Worm (Caenorhabditis elegans): ENCODE data around the gene srx-137.

Gene srx-137

DNA sequence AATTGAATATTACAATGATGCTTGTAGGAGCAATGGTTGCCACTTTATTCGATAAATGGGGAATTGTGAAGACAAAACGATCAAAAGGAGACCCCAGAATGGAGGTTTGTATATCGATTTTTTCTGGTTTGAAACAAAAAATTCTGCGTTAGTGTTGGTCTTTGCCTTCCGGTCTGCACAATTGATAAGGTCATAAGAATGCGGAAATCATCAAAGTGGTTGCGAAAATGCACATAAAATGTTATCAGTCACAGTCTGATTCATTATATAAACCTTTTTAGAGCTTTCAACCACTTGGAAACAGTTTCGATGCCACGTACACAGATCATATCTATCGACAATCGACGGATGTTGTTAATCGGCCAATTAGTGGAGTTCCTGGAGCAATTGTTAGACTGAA, 31.0 kb downstream of the srx-137 start:
- TF ChIP-seq elt-3 (tag; optimal IDR thresholded peaks at IDR 0.05) (no peak), pqm-1 (tag; optimal IDR thresholded peaks at IDR 0.05) (peak; percentile 92), elt-2 (tag; optimal IDR thresholded peaks at IDR 0.05) (peak; percentile 93), nhr-23 (tag; optimal IDR thresholded peaks at IDR 0.05) (no peak), ceh-82 (tag; optimal IDR thresholded peaks at IDR 0.05) (no peak), zag-1 (tag; optimal IDR thresholded peaks at IDR 0.05) (no peak)

DNA sequence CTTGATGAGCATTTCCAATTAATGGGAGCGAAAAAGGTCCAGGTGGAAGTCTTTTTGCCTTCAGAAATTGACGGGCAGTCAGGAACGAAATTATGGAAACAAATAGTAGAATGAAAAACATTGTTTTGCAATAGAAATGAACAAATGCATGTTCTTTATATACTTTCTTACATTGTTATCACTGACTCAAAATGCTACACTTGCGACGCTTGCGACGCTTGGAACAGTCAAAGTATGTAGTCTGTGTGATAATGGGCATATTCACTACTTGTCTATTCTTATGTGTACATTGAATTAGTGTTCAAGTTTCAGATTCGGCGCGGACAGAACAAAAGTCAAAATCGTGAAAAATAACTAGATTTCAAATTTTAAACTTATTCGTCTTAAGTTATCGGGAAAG, 35.8 kb downstream of the srx-137 start, which contains the start of gene cyp-35C1:
TSS of gene cyp-35C1 (minus strand) at position 132 of the 400 bp plus-strand sequence.
- TF ChIP-seq pqm-1 (tag; optimal IDR thresholded peaks at IDR 0.05) (peak; percentile 51), ztf-4 (tag; optimal IDR thresholded peaks at IDR 0.05) (no peak), elt-2 (tag; optimal IDR thresholded peaks at IDR 0.05) (peak; percentile 59)

DNA sequence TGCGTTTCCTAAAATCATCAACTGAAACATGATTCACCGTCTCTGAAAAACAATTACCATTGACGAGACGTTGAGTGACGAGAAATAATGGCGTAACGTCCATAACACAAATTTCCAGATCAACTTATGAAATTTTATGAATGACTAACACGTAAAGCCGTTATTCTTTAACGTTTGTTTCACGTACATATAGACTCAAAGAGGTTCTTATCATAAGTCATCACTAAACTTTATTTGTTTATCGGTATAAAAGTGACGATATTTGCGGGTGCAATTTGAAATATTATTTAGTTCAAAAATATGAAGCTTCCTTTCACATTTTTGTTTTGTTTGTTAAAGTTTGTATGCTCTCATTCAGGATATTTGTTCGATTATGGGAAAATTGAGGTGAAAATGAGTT, 36.6 kb downstream of the srx-137 start, which contains the start of gene oac-3:
TSS of gene oac-3 (plus strand) at position 301 of the 400 bp plus-strand sequence.
- TF ChIP-seq nhr-11 (tag; optimal IDR thresholded peaks at IDR 0.05), result no peak
- TF ChIP-seq nhr-12 (tag; optimal IDR thresholded peaks at IDR 0.05), result no peak
- no peak for TF ChIP-seq R02D3.7 (tag; optimal IDR thresholded peaks at IDR 0.05)
- TF ChIP-seq fos-1 (tag; optimal IDR thresholded peaks at IDR 0.05), result no peak

DNA sequence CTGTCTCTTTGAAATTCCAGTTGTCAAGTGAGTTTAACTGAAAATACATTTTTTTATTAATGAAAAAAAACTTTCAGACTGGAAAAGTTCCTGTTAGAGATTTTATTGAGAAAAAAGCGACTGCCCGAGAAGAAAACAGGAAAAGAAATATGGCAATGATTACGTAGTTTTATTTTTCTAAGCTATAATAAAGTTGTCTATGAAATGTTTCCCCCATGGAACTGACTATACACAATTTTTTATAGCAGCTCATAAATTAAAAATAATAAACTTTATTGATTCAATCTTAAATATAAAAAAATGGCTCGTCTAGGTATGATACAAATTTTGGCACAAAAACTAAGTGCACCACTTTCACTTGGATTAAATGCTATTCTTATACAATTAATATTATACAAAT, 39.9 kb downstream of the srx-137 start, which contains the start of gene C06B3.1:
TSS of gene C06B3.1 (plus strand) at position 301 of the 400 bp plus-strand sequence.
- TF ChIP-seq egl-5 (tag; optimal IDR thresholded peaks at IDR 0.05), result no peak
- TF ChIP-seq skn-1 (tag; optimal IDR thresholded peaks at IDR 0.05), result no peak
- no peak for TF ChIP-seq tbx-2 (tag; optimal IDR thresholded peaks at IDR 0.05)
- TF ChIP-seq ZK546.5 (tag; optimal IDR thresholded peaks at IDR 0.05), result no peak
- TF ChIP-seq nhr-76 (tag; optimal IDR thresholded peaks at IDR 0.05), result no peak

DNA sequence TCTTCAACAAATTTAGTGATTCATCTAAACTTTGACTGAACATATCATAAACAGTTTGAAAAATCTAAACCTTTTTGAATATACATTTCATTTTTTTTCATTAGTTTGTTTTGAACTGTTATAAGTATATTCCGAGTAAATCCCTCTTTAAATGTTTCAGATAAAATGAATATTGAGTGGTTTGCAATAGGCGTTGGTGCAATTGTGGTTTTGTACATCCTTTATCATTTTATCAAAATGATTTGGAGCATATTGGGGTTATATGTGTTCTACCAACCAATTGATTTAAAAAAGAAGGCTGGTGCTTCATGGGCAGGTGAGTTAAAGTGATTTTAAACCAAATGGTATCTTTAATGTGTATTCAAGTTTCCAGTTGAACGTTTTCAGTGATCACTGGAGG, 41.8 kb downstream of the srx-137 start, which contains the start of gene stdh-3:
TSS of gene stdh-3 (plus strand) at position 166 of the 400 bp plus-strand sequence.
- TF ChIP-seq zag-1 (tag; optimal IDR thresholded peaks at IDR 0.05) (no peak), ama-1 (optimal IDR thresholded peaks at IDR 0.05) (no peak), hmg-11 (tag; optimal IDR thresholded peaks at IDR 0.05) (no peak), ztf-11 (tag; optimal IDR thresholded peaks at IDR 0.05) (no peak), unc-62 (GFP tag; optimal IDR thresholded peaks at IDR 0.05) (no peak), ceh-82 (tag; optimal IDR thresholded peaks at IDR 0.05) (no peak), lsy-12 (tag; optimal IDR thresholded peaks at IDR 0.05) (no peak), lin-15B (tag; optimal IDR thresholded peaks at IDR 0.05) (no peak), nhr-76 (tag; optimal IDR thresholded peaks at IDR 0.05) (no peak), ceh-16 (tag; optimal IDR thresholded peaks at IDR 0.05) (no peak), jun-1 (tag; optimal IDR thresholded peaks at IDR 0.05) (no peak), nhr-67 (tag; optimal IDR thresholded peaks at IDR 0.05) (no peak), mdl-1 (tag; optimal IDR thresholded peaks at IDR 0.05) (no peak), egl-5 (tag; optimal IDR thresholded peaks at IDR 0.05) (no peak)

DNA sequence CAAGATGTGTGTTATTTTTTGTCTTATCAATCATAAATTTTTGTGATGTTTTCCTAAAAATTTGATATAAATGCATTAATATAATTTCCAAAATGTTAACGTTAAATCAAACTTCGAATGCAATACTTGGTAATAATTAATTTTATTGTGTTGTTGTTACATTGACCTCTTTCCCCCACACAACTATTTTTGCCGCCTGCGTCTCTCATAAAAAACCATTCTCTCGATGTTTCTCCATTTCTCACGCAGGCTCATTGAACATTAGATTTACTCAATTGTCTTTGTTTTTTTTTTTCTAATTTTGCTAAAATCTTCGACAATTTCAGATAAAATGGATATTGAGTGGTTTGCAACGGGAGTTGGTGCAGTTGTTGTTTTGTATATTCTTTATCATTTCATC, 43.6 kb downstream of the srx-137 start, which contains the start of gene stdh-1:
TSS of gene stdh-1 (plus strand) at position 327 of the 400 bp plus-strand sequence.
- TF ChIP-seq pha-4 (tag; optimal IDR thresholded peaks at IDR 0.05) (peak; percentile 22), nhr-25 (tag; optimal IDR thresholded peaks at IDR 0.05) (no peak), ama-1 (optimal IDR thresholded peaks at IDR 0.05) (no peak), lsy-12 (tag; optimal IDR thresholded peaks at IDR 0.05) (no peak), ceh-16 (tag; optimal IDR thresholded peaks at IDR 0.05) (no peak), zag-1 (tag; optimal IDR thresholded peaks at IDR 0.05) (no peak), hmg-11 (tag; optimal IDR thresholded peaks at IDR 0.05) (peak; percentile 5), daf-12 (tag; optimal IDR thresholded peaks at IDR 0.05) (no peak), lin-15B (tag; optimal IDR thresholded peaks at IDR 0.05) (no peak), fkh-10 (GFP tag; optimal IDR thresholded peaks at IDR 0.05) (no peak), nhr-12 (tag; optimal IDR thresholded peaks at IDR 0.05) (no peak), egl-5 (tag; optimal IDR thresholded peaks at IDR 0.05) (peak; percentile 50), nfya-1 (tag; optimal IDR thresholded peaks at IDR 0.05; ENCODE audit: insufficient read depth) (peak; percentile 3), elt-2 (tag; optimal IDR thresholded peaks at IDR 0.05) (peak; percentile 48)

All from whole organism, L3 larva.